Fruit fly (Drosophila melanogaster): ENCODE data around the gene CG14717.

CG14717 gene

dm6 chr3R:11665925-11666687 lies 30.2 kb upstream of the CG14717 start (continued):
- peak; percentile 25 for TF ChIP-seq CG10543 (GFP tag; optimal IDR thresholded peaks at IDR 0.05)
- TF ChIP-seq mld (GFP tag; IDR thresholded peaks at IDR 0.05; ENCODE audit: partially characterized antibody): no peak
- TF ChIP-seq CG8290 (GFP tag; optimal IDR thresholded peaks at IDR 0.05): no peak
- peak in 1 of 2 experiments; percentile 6 for TF ChIP-seq CG8290 (tag; optimal IDR thresholded peaks at IDR 0.05)
- no peak for TF ChIP-seq Trl (optimal IDR thresholded peaks at IDR 0.05)
- no peak for TF ChIP-seq Trl (GFP tag; optimal IDR thresholded peaks at IDR 0.05)
- peak; percentile 4 for TF ChIP-seq unpg (GFP tag; optimal IDR thresholded peaks at IDR 0.05)
- 0 out of 3 replicates have a peak, but pooled peaks have one; percentile 10 for TF ChIP-seq CG6175 (GFP tag; IDR thresholded peaks at IDR 0.05)
- TF ChIP-seq caup (GFP tag; optimal IDR thresholded peaks at IDR 0.05; ENCODE audit: severe bottlenecking): peak; percentile 36
- TF ChIP-seq CG17359 (tag; optimal IDR thresholded peaks at IDR 0.05): peak; percentile 34
- peak; percentile 43 for TF ChIP-seq Hmr (GFP tag; optimal IDR thresholded peaks at IDR 0.05)
- TF ChIP-seq CG15269 (tag; optimal IDR thresholded peaks at IDR 0.05): peak; percentile 27
- no peak for TF ChIP-seq rib (GFP tag; IDR thresholded peaks at IDR 0.05)
- no peak for TF ChIP-seq hth (optimal IDR thresholded peaks at IDR 0.05)
- peak; percentile 95 for TF ChIP-seq exex (tag; optimal IDR thresholded peaks at IDR 0.05)
- no peak for TF ChIP-seq Elba2 (GFP tag; optimal IDR thresholded peaks at IDR 0.05)
- TF ChIP-seq CG6654 (GFP tag; optimal IDR thresholded peaks at IDR 0.05): no peak
- peak; percentile 39 for TF ChIP-seq pros (GFP tag; optimal IDR thresholded peaks at IDR 0.05)
- TF ChIP-seq CG10274 (GFP tag; optimal IDR thresholded peaks at IDR 0.05): no peak
- TF ChIP-seq Hr3 (GFP tag; optimal IDR thresholded peaks at IDR 0.05): no peak
- no peak for TF ChIP-seq Rfx (GFP tag; IDR thresholded peaks at IDR 0.05)
- no peak for TF ChIP-seq emc (GFP tag; optimal IDR thresholded peaks at IDR 0.05)
- peak; percentile 91 for TF ChIP-seq sqz (GFP tag; optimal IDR thresholded peaks at IDR 0.05)
- peak; percentile 39 for TF ChIP-seq Fer1 (GFP tag; optimal IDR thresholded peaks at IDR 0.05)
- peak; percentile 78 for TF ChIP-seq GATAe (GFP tag; conservative IDR thresholded peaks at IDR 0.05)
- TF ChIP-seq CG34376 (GFP tag; optimal IDR thresholded peaks at IDR 0.05): peak; percentile 91
- no peak for TF ChIP-seq jigr1 (GFP tag; IDR thresholded peaks at IDR 0.05)
- peak; percentile 82 for TF ChIP-seq mirr (GFP tag; optimal IDR thresholded peaks at IDR 0.05)
- peak; percentile 85 for TF ChIP-seq sd (tag; optimal IDR thresholded peaks at IDR 0.05)
- no peak for TF ChIP-seq CG11456 (GFP tag; IDR thresholded peaks at IDR 0.05)
- TF ChIP-seq odd (GFP tag; optimal IDR thresholded peaks at IDR 0.05): peak; percentile 43
- no peak for TF ChIP-seq zfh1 (GFP tag; IDR thresholded peaks at IDR 0.05)
- 0 out of 2 replicates have a peak, but pooled peaks have one; percentile 21 for TF ChIP-seq sens-2 (GFP tag; IDR thresholded peaks at IDR 0.05)
- TF ChIP-seq sens (GFP tag): peak; percentile 65
- no peak for TF ChIP-seq HHEX (GFP tag; optimal IDR thresholded peaks at IDR 0.05)
- TF ChIP-seq CG9609 (GFP tag; optimal IDR thresholded peaks at IDR 0.05): no peak
- TF ChIP-seq lbe (GFP tag; optimal IDR thresholded peaks at IDR 0.05): peak; percentile 45
- no peak for TF ChIP-seq unc-4 (GFP tag; IDR thresholded peaks at IDR 0.05; ENCODE audit: partially characterized antibody)

- TF ChIP-seq Optix (GFP tag; IDR thresholded peaks at IDR 0.05) (no peak), CG1832 (GFP tag; optimal IDR thresholded peaks at IDR 0.05) (no peak), caup (GFP tag; optimal IDR thresholded peaks at IDR 0.05; ENCODE audit: severe bottlenecking) (peak; percentile 12), Deaf1 (tag; optimal IDR thresholded peaks at IDR 0.05) (peak; percentile 83), Aef1 (GFP tag; IDR thresholded peaks at IDR 0.05) (no peak), Fer1 (GFP tag; optimal IDR thresholded peaks at IDR 0.05) (peak; percentile 13), sug (tag; optimal IDR thresholded peaks at IDR 0.05) (peak; percentile 36), Chrac-16 (GFP tag; optimal IDR thresholded peaks at IDR 0.05) (no peak), CG14014 (GFP tag; IDR thresholded peaks at IDR 0.05) (no peak), hkb (optimal IDR thresholded peaks at IDR 0.05) (peak; percentile 96), hkb (GFP tag; IDR thresholded peaks at IDR 0.05) (0 out of 2 replicates have a peak, but pooled peaks have one; percentile 19), aop (GFP tag; IDR thresholded peaks at IDR 0.05) (no peak), Doc3 (GFP tag; IDR thresholded peaks at IDR 0.05; ENCODE audit: partially characterized antibody) (0 out of 3 replicates have a peak, but pooled peaks have one; percentile 31), Atf6 (GFP tag; IDR thresholded peaks at IDR 0.05) (0 out of 2 replicates have a peak, but pooled peaks have one; percentile 14)
Measured at dm6 chr3R:11669017-11669953, 27.0 kb upstream of the CG14717 start.
